Fruit fly (Drosophila melanogaster): ENCODE measurements around the gene Sras.

The Sras gene

dm6 chr3L:5568361-5568760 is 4.8 kb downstream of the Sras start:
- TF ChIP-seq ovo (GFP tag; optimal IDR thresholded peaks at IDR 0.05) (no peak), Crg-1 (GFP tag; optimal IDR thresholded peaks at IDR 0.05) (no peak), kay (GFP tag; ENCODE audit: borderline replicate concordance) (no peak), Clk (GFP tag; optimal IDR thresholded peaks at IDR 0.05) (no peak), pad (GFP tag; optimal IDR thresholded peaks at IDR 0.05) (no peak), CG12768 (GFP tag; optimal IDR thresholded peaks at IDR 0.05) (no peak), cnc (optimal IDR thresholded peaks at IDR 0.05) (no peak), CG1620 (GFP tag; optimal IDR thresholded peaks at IDR 0.05) (no peak), bab1 (GFP tag; optimal IDR thresholded peaks at IDR 0.05) (no peak), Hr96 (GFP tag; optimal IDR thresholded peaks at IDR 0.05) (no peak)

DNA sequence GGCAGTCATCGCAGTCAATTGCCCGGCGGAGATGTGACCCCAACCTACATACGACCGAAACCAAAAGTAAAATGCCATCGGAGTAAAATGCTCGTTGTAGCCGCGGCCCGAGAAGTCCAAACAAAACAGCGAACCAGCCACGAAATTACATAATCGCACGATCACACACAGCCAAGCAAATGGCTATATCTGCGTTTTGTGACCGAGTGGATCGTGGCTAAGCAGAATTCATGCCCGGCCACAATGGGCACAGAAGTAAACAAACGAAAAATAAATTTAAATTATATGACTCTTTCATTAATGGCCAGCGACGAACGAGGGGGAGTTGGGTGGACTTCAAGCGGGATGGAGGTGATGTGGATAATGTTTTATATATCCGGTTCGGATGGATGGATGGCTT is 6.2 kb downstream of the Sras start:
- TF ChIP-seq pad (GFP tag; optimal IDR thresholded peaks at IDR 0.05) = no peak
- TF ChIP-seq CG5204 (GFP tag; optimal IDR thresholded peaks at IDR 0.05) = no peak
- TF ChIP-seq toe (GFP tag; optimal IDR thresholded peaks at IDR 0.05) = no peak
- peak; percentile 14 for TF ChIP-seq bab1 (GFP tag; optimal IDR thresholded peaks at IDR 0.05)
- TF ChIP-seq CG12768 (GFP tag; optimal IDR thresholded peaks at IDR 0.05) = no peak

DNA sequence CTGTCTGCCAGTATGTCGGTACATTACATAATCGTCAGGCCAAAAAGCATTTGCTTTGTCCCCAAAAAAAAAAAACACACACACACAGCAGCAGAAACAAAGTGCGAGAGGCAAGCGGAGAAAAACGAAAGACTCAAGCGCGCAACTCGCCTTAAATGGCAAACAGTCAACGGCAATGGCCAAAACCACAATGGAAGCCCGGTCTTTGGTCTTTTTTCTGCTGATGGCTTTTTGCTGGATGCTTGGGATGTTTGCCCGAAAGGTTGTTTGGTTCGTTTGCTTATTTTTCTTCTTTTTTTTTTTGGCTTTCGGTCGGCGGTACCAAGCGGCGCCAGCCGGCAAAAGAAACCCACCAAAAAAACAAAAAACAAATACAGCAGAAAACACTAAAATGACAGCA is 7.5 kb downstream of the Sras start:
- no peak for TF ChIP-seq cnc (optimal IDR thresholded peaks at IDR 0.05)
- TF ChIP-seq CG5204 (GFP tag; optimal IDR thresholded peaks at IDR 0.05) = no peak
- no peak for TF ChIP-seq ovo (GFP tag; optimal IDR thresholded peaks at IDR 0.05)
- TF ChIP-seq Mnt (GFP tag; optimal IDR thresholded peaks at IDR 0.05) = no peak
- TF ChIP-seq Crg-1 (GFP tag; optimal IDR thresholded peaks at IDR 0.05) = no peak
- no peak for TF ChIP-seq CG11617 (GFP tag; optimal IDR thresholded peaks at IDR 0.05)

DNA sequence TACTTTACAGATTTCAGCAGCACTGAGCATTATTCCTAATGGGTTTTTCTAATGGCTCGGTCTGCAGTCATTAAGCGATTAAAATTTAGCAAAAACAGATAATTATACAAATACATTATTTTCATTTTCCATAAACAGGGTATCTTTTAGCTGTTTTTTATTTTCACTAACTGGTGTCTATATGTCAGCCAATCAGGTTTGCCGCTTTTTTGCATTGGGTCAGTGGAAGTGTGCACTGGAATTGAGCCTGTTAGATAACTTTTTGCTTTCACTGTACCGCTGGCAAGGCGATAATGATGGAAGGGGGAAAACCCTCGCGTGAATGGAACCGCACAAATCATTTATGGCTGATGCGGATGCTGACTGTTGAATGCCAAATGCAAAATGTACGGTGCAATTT is 11.9 kb downstream of the Sras start:
- TF ChIP-seq CG7045 (GFP tag; optimal IDR thresholded peaks at IDR 0.05) (no peak), kay (GFP tag; ENCODE audit: borderline replicate concordance) (peak; percentile 81)

dm6 chr3L:5576543-5576942 is 13.0 kb downstream of the Sras start:
- no peak for TF ChIP-seq pad (GFP tag; optimal IDR thresholded peaks at IDR 0.05)
- no peak for TF ChIP-seq CG7101 (tag; optimal IDR thresholded peaks at IDR 0.05)
- no peak for TF ChIP-seq CG11617 (GFP tag; optimal IDR thresholded peaks at IDR 0.05)
- no peak for TF ChIP-seq CG7045 (GFP tag; optimal IDR thresholded peaks at IDR 0.05)
- TF ChIP-seq kay (GFP tag; ENCODE audit: borderline replicate concordance) = no peak
- no peak for TF ChIP-seq Crg-1 (GFP tag; optimal IDR thresholded peaks at IDR 0.05)
- no peak for TF ChIP-seq tj (GFP tag; optimal IDR thresholded peaks at IDR 0.05)

DNA sequence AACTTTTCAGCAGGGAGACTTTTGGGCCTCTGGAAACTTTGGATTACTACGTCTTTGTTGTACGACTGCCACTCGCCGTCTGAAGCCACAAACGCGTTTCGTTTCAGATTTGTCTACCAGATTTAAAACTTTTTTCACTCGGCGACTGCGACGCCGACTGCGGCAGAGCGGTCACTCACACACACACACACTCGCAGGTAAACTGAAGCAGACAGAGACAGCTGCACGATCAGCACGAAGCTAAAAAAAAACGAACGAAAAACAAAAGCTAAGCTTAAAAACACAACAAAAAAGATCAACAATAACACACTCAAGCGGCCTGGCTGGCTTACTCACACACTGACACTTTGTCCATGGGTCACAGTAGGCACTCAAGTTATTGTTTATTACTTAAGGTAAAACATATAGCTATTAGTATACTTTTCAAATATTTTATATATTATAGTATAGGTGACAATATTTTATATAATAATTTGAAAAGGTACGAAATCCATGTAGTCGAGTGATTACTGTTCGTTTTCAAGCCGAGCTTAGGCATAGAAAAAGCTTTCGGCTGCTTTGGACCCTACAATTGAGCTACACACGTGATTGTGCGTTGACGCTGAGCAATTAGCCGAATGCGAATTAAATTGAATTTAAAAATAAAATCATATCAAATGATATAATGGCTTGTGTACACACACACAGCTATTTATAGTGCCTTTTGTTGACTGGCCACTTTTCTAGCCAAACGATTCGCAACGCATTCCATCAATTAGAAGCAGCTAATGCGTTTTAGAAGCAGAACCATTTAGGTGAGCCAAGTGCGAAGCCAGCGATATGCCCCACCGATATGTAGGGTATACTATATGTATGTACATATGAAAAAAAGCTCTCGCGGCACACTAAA is 13.9 kb downstream of the Sras start, which contains the start of gene Msr-110:
Gene Msr-110 (minus strand): TSS at position 99 of the 889 bp plus-strand sequence.
- peak; percentile 87 for TF ChIP-seq CG12768 (GFP tag; optimal IDR thresholded peaks at IDR 0.05)
- peak; percentile 67 for TF ChIP-seq pad (GFP tag; optimal IDR thresholded peaks at IDR 0.05)
- TF ChIP-seq bab1 (GFP tag; optimal IDR thresholded peaks at IDR 0.05) = peak; percentile 88
- peak; percentile 77 for TF ChIP-seq CG11617 (GFP tag; optimal IDR thresholded peaks at IDR 0.05)
- TF ChIP-seq ovo (GFP tag; optimal IDR thresholded peaks at IDR 0.05) = peak; percentile 52
- TF ChIP-seq CG7045 (GFP tag; optimal IDR thresholded peaks at IDR 0.05) = peak; percentile 89
- peak; percentile 49 for TF ChIP-seq CG1620 (GFP tag; optimal IDR thresholded peaks at IDR 0.05)
- TF ChIP-seq Clk (GFP tag; optimal IDR thresholded peaks at IDR 0.05) = peak; percentile 67
- peak; percentile 36 for TF ChIP-seq Mnt (GFP tag; optimal IDR thresholded peaks at IDR 0.05)
- TF ChIP-seq tj (GFP tag; optimal IDR thresholded peaks at IDR 0.05) = peak; percentile 68
- peak; percentile 94 for TF ChIP-seq CG7101 (tag; optimal IDR thresholded peaks at IDR 0.05)
- TF ChIP-seq Crg-1 (GFP tag; optimal IDR thresholded peaks at IDR 0.05) = peak; percentile 51
- peak; percentile 94 for TF ChIP-seq CG33017 (tag; optimal IDR thresholded peaks at IDR 0.05)
- peak; percentile 55 for TF ChIP-seq kay (GFP tag; ENCODE audit: borderline replicate concordance)
- peak; percentile 45 for TF ChIP-seq Hr96 (GFP tag; optimal IDR thresholded peaks at IDR 0.05)
- TF ChIP-seq cic (GFP tag; optimal IDR thresholded peaks at IDR 0.05) = peak; percentile 62
- TF ChIP-seq toe (GFP tag; optimal IDR thresholded peaks at IDR 0.05) = peak; percentile 81
- no peak for TF ChIP-seq cnc (optimal IDR thresholded peaks at IDR 0.05)
- TF ChIP-seq CG5204 (GFP tag; optimal IDR thresholded peaks at IDR 0.05) = peak; percentile 31
- TF ChIP-seq CG14711 (tag; optimal IDR thresholded peaks at IDR 0.05) = peak; percentile 90

dm6 chr3L:5578595-5578994 is 15.0 kb downstream of the Sras start:
- no peak for TF ChIP-seq cic (GFP tag; optimal IDR thresholded peaks at IDR 0.05)
- TF ChIP-seq Hr96 (GFP tag; optimal IDR thresholded peaks at IDR 0.05) = no peak
- TF ChIP-seq toe (GFP tag; optimal IDR thresholded peaks at IDR 0.05) = no peak
- TF ChIP-seq CG11617 (GFP tag; optimal IDR thresholded peaks at IDR 0.05) = no peak
- no peak for TF ChIP-seq CG12768 (GFP tag; optimal IDR thresholded peaks at IDR 0.05)
- no peak for TF ChIP-seq CG5204 (GFP tag; optimal IDR thresholded peaks at IDR 0.05)
- no peak for TF ChIP-seq tj (GFP tag; optimal IDR thresholded peaks at IDR 0.05)
- TF ChIP-seq cnc (optimal IDR thresholded peaks at IDR 0.05) = no peak
- TF ChIP-seq ovo (GFP tag; optimal IDR thresholded peaks at IDR 0.05) = no peak

All from whole organism, adult.